Fruit fly (Drosophila melanogaster) whole organism, pupa: ENCODE data around the gene Spn38F.

Experiments
- CG10348 ChIP-seq: fragments of 200-800 bp; sonication (Bioruptor generic); IDR thresholded peaks from 2 replicates; pipeline ENCODE4 v1.3.6; 2022; ENCODE audit warnings: missing biosample characterization, missing genetic modification characterization
- CG12605 ChIP-seq: fragments of 200-800 bp; sonication (Bioruptor generic); IDR thresholded peaks from 2 replicates; pipeline ENCODE4 v1.3.6; 2022; ENCODE audit warnings: missing biosample characterization, missing genetic modification characterization
- CG13204 ChIP-seq: fragments of 200-800 bp; sonication (Bioruptor generic); optimal IDR thresholded peaks from 2 replicates; lab custom pipeline; 2018; ENCODE audit warnings: missing biosample characterization, mild to moderate bottlenecking, missing genetic modification characterization, moderate library complexity
- CG14655 ChIP-seq: fragments of 200-800 bp; sonication (Bioruptor generic); optimal IDR thresholded peaks from 3 replicates; lab custom pipeline; 2017; ENCODE audit warnings: mild to moderate bottlenecking, missing biosample characterization, missing genetic modification reagents, missing genetic modification characterization
- CG15710 ChIP-seq: fragments of 200-800 bp; sonication (Bioruptor generic); optimal IDR thresholded peaks from 2 replicates; lab custom pipeline; 2018; ENCODE audit warnings: missing biosample characterization, mild to moderate bottlenecking, missing genetic modification characterization, moderate library complexity
- CG17806 ChIP-seq: fragments of 200-800 bp; sonication (Bioruptor generic); optimal IDR thresholded peaks from 2 replicates; lab custom pipeline; 2018; ENCODE audit warnings: missing biosample characterization, mild to moderate bottlenecking, missing genetic modification characterization, moderate library complexity
- CG32121 ChIP-seq: fragments of 200-800 bp; sonication (Bioruptor generic); IDR thresholded peaks from 2 replicates; pipeline ENCODE4 v1.3.6; 2022; ENCODE audit warnings: missing biosample characterization, missing genetic modification characterization
- CG34367 ChIP-seq: fragments of 200-800 bp; sonication (Bioruptor generic); optimal IDR thresholded peaks from 2 replicates; lab custom pipeline; 2018; ENCODE audit warnings: missing biosample characterization, mild to moderate bottlenecking, missing genetic modification characterization
- CG4496 ChIP-seq: fragments of 200-800 bp; sonication (Bioruptor generic); IDR thresholded peaks from 3 replicates; pipeline ENCODE4 v1.3.6; 2022; ENCODE audit warnings: missing biosample characterization, missing genetic modification characterization
- CG8159 ChIP-seq: fragments of 200-800 bp; sonication (Bioruptor generic); optimal IDR thresholded peaks from 3 replicates; lab custom pipeline; 2018; ENCODE audit warnings: missing biosample characterization, mild to moderate bottlenecking, missing genetic modification characterization, moderate library complexity
- CG8301 ChIP-seq: fragments of 200-800 bp; sonication (Bioruptor generic); optimal IDR thresholded peaks from 2 replicates; lab custom pipeline; 2018; ENCODE audit warnings: missing biosample characterization, mild to moderate bottlenecking, missing genetic modification characterization
- CG9948 ChIP-seq: fragments of 200-800 bp; sonication (Bioruptor generic); optimal IDR thresholded peaks from 2 replicates; lab custom pipeline; 2018; ENCODE audit warnings: missing biosample characterization, mild to moderate bottlenecking, missing genetic modification characterization, moderate library complexity
- D1 ChIP-seq: fragments of 200-800 bp; sonication (Bioruptor generic); optimal IDR thresholded peaks from 2 replicates; lab custom pipeline; 2018; ENCODE audit warnings: missing biosample characterization, mild to moderate bottlenecking, missing genetic modification characterization, moderate library complexity
- EcR ChIP-seq: fragments of 200-800 bp; sonication (Bioruptor generic); optimal IDR thresholded peaks from 3 replicates; lab custom pipeline; 2019; ENCODE audit warnings: missing biosample characterization, missing genetic modification characterization, mild to moderate bottlenecking, moderate library complexity, missing genetic modification reagents
- Ets98B ChIP-seq: fragments of 200-800 bp; sonication (Bioruptor generic); IDR thresholded peaks from 2 replicates; pipeline ENCODE4 v1.3.6; 2022; ENCODE audit warnings: missing biosample characterization, missing genetic modification characterization
- Pif1A ChIP-seq: fragments of 200-800 bp; sonication (Bioruptor generic); optimal IDR thresholded peaks from 3 replicates; lab custom pipeline; 2016; ENCODE audit warnings: missing biosample characterization, missing genetic modification characterization
- Pif1B ChIP-seq: fragments of 200-800 bp; sonication (Bioruptor generic); optimal IDR thresholded peaks from 3 replicates; lab custom pipeline; 2016; ENCODE audit warnings: missing biosample characterization, missing genetic modification characterization
- Snoo ChIP-seq: fragments of 200-800 bp; sonication (Bioruptor generic); optimal IDR thresholded peaks from 3 replicates; lab custom pipeline; 2017; ENCODE audit warnings: missing biosample characterization, mild to moderate bottlenecking, missing genetic modification characterization, inconsistent platforms
- fd96Ca ChIP-seq: fragments of 200-800 bp; sonication (Bioruptor generic); IDR thresholded peaks from 3 replicates; pipeline ENCODE4 v1.3.6; 2022; ENCODE audit warnings: missing biosample characterization, missing genetic modification characterization
- gl ChIP-seq: fragments of 200-800 bp; sonication (Bioruptor generic); optimal IDR thresholded peaks from 2 replicates; lab custom pipeline; 2018; ENCODE audit warnings: missing biosample characterization, mild to moderate bottlenecking, missing genetic modification characterization
- rn ChIP-seq: fragments of 200-800 bp; sonication (Bioruptor generic); IDR thresholded peaks from 2 replicates; pipeline ENCODE4 v1.3.6; 2022; ENCODE audit warnings: missing biosample characterization, missing genetic modification characterization

Spn38F gene

dm6 chr2L:20864764-20865265 is 27.0 kb upstream of the Spn38F start, which contains the start of gene CG9338:
TSS of gene CG9338 (plus strand) at chr2L:20865215.
- TF ChIP-seq CG15710 (tag; lab: Kevin White, UChicago): no peak
- TF ChIP-seq CG10348 (GFP tag; lab: Robert Waterston, UW): 0 out of 2 replicates have a peak, but pooled peaks have one; percentile 32
- TF ChIP-seq CG13204 (GFP tag; lab: Kevin White, UChicago): no peak
- TF ChIP-seq Pif1A (GFP tag; lab: Kevin White, UChicago): peak; percentile 92
- TF ChIP-seq fd96Ca (GFP tag; lab: Robert Waterston, UW): peak; percentile 92
- TF ChIP-seq Ets98B (GFP tag; lab: Robert Waterston, UW): peak; percentile 91
- peak; percentile 77 for TF ChIP-seq CG8301 (tag; lab: Kevin White, UChicago)
- TF ChIP-seq CG8159 (tag; lab: Kevin White, UChicago): peak; percentile 85
- peak; percentile 75 for TF ChIP-seq CG14655
- no peak for TF ChIP-seq EcR (GFP tag; lab: Kevin White, UChicago)
- peak; percentile 90 for TF ChIP-seq CG4496
- TF ChIP-seq CG12605 (GFP tag; lab: Robert Waterston, UW): no peak; the same call in 1 of the 2 replicates
- TF ChIP-seq Snoo (tag; lab: Kevin White, UChicago): no peak
- TF ChIP-seq rn: peak; percentile 73; the same call in 1 of the 2 replicates
- peak; percentile 50 for TF ChIP-seq D1 (tag; lab: Kevin White, UChicago)
- TF ChIP-seq CG34367 (tag; lab: Kevin White, UChicago): no peak
- TF ChIP-seq CG9948 (tag; lab: Kevin White, UChicago): no peak
- no peak for TF ChIP-seq gl (tag; lab: Kevin White, UChicago)
- peak; percentile 74 for TF ChIP-seq Pif1B (GFP tag; lab: Kevin White, UChicago)
- TF ChIP-seq CG17806 (tag; lab: Kevin White, UChicago): no peak
- peak; percentile 93 for TF ChIP-seq CG32121
- TF ChIP-seq, all 21 proteins: peak for 12

dm6 chr2L:20858371-20859340 is 20.9 kb upstream of the Spn38F start, which contains the start of gene bero:
TSS of gene bero (plus strand) at chr2L:20858695.
- TF ChIP-seq CG17806 (tag; lab: Kevin White, UChicago) (no peak), gl (tag; lab: Kevin White, UChicago) (no peak)

- no peak for TF ChIP-seq CG15710 (tag; lab: Kevin White, UChicago)
- TF ChIP-seq CG8301 (tag; lab: Kevin White, UChicago): no peak
- no peak for TF ChIP-seq CG14655
- no peak for TF ChIP-seq fd96Ca (GFP tag; lab: Robert Waterston, UW)
- no peak for TF ChIP-seq CG17806 (tag; lab: Kevin White, UChicago)
- TF ChIP-seq CG34367 (tag; lab: Kevin White, UChicago): no peak
- no peak for TF ChIP-seq rn
- no peak for TF ChIP-seq CG12605 (GFP tag; lab: Robert Waterston, UW)
- TF ChIP-seq CG9948 (tag; lab: Kevin White, UChicago): no peak
- TF ChIP-seq D1 (tag; lab: Kevin White, UChicago): no peak
- TF ChIP-seq CG13204 (GFP tag; lab: Kevin White, UChicago): no peak
- no peak for TF ChIP-seq Snoo (tag; lab: Kevin White, UChicago)
- no peak for TF ChIP-seq CG32121
- no peak for TF ChIP-seq CG8159 (tag; lab: Kevin White, UChicago)
- TF ChIP-seq Ets98B (GFP tag; lab: Robert Waterston, UW): no peak
- no peak for TF ChIP-seq Pif1A (GFP tag; lab: Kevin White, UChicago)
- TF ChIP-seq CG10348 (GFP tag; lab: Robert Waterston, UW): no peak
- TF ChIP-seq Pif1B (GFP tag; lab: Kevin White, UChicago): no peak
These were observed 20.0 kb upstream of the Spn38F start, which contains the start of gene CG14400 for dm6 chr2L:20857791-20858190. TSS of gene CG14400 (minus strand) at chr2L:20857891.

- TF ChIP-seq fd96Ca (GFP tag; lab: Robert Waterston, UW): 0 out of 3 replicates have a peak, but pooled peaks have one; percentile 12
- no peak for TF ChIP-seq CG4496
These were observed 14.4 kb upstream of the Spn38F start, which contains the start of gene twit for dm6 chr2L:20852092-20852628. TSS of gene twit (plus strand) at chr2L:20852578.

- TF ChIP-seq Pif1B (GFP tag; lab: Kevin White, UChicago) (no peak), Pif1A (GFP tag; lab: Kevin White, UChicago) (no peak), CG34367 (tag; lab: Kevin White, UChicago) (no peak), CG12605 (GFP tag; lab: Robert Waterston, UW) (no peak), gl (tag; lab: Kevin White, UChicago) (no peak), fd96Ca (GFP tag; lab: Robert Waterston, UW) (no peak), D1 (tag; lab: Kevin White, UChicago) (peak; percentile 58)
- TF ChIP-seq, all 21 proteins: peak for 1
These were observed 13.8 kb upstream of the Spn38F start for dm6 chr2L:20851592-20851991.
